Worm (Caenorhabditis elegans) whole organism, L3 larva: Measurements from ENCODE around the gene K04A8.1.

Source experiments
- elt-2 ChIP-seq: sonication (generic microtip); optimal IDR thresholded peaks from 2 replicates; lab custom pipeline; 2016; ENCODE audit warnings: missing genetic modification reagents, mild to moderate bottlenecking, missing genetic modification characterization, missing compliant biosample characterization
- mdl-1 ChIP-seq: fragments of 150-350 bp; optimal IDR thresholded peaks from 2 replicates; lab custom pipeline; 2014; ENCODE audit warnings: missing biosample characterization, missing genetic modification characterization
- skn-1 ChIP-seq: fragments of 150-350 bp; optimal IDR thresholded peaks from 2 replicates; lab custom pipeline; 2014; ENCODE audit warnings: missing biosample characterization, missing genetic modification characterization

DNA sequence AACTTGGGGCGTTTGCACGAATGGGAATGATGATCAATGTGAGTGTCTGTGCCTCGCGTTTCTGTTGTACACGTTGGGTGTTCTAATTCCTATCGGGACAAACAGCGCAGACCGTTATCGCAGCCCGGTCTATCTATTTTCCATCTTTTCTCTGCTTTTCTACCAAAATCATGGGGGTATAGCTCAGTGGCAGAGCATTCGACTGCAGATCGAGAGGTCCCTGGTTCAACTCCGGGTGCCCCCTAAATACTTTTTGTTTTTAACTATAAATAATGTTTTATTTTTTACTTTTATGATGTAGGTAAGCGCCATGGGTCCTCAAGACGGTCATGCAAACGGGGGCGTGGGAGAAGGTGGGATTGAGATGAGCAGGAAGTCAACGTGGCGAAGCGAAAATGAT, 6.6 kb upstream of the K04A8.1 start:
- no peak for TF ChIP-seq skn-1 (tag; lab: Kevin White, UChicago)
- peak; percentile 45 for TF ChIP-seq elt-2 (tag; lab: Kevin White, UChicago)
- no peak for TF ChIP-seq mdl-1
